Fruit fly (Drosophila melanogaster): Measurements from ENCODE around the gene CG18170.

CG18170 gene

DNA sequence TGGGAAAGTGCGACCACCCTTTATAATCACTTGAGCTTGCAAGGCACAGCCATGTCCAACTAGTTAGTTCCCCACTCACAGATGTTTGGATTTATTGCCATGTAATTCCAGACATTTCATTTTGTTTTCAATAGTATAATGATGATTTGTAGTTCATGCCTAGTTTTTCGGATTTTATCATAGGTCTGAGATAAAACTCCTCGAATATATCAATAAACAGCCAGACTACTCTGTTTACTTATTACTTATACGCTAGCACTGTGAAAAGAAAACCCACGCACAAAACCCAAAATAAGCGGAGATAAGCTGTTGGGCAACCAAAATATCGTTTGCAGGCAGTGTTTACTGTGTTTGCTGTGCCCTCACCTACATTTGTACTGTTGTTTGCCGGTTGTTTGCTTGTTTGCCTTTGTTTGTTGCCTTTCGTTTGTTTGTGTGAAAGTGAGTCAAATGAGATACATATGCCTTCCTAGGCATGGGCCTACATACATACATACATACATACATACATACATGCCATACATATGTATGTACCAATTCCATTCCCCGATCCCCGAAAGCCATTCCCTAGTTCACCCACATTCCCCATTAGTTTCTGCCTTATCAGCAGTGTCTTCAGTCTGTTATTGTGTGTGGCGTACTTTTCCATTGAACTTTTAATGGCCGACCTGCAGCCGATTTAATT lies 23.4 kb upstream of the CG18170 start:
- TF ChIP-seq CTCF (optimal IDR thresholded peaks at IDR 0.05) (no peak), CG8478 (optimal IDR thresholded peaks at IDR 0.05) (no peak)

DNA sequence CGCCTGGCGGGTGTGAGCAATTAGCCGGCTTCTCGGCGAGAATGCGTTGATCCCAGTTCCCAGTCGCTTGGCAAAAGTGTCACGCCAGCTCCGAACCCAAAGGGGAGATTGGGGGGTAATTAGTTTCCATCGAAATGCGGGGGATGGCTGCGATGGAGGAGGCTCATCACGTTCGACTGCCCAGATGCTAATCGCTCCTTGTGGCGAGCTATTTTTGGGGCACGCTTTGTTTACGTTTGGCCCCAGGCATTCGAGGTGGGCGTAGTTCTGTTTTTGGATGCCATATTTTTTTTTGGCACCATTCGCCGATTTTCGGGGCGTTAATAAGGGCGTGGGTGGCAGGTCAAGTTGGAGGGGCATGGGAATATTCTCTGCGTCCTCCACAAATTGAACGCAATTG lies 22.6 kb upstream of the CG18170 start:
- TF ChIP-seq CG8478 (optimal IDR thresholded peaks at IDR 0.05) (no peak), CTCF (optimal IDR thresholded peaks at IDR 0.05) (no peak)

DNA sequence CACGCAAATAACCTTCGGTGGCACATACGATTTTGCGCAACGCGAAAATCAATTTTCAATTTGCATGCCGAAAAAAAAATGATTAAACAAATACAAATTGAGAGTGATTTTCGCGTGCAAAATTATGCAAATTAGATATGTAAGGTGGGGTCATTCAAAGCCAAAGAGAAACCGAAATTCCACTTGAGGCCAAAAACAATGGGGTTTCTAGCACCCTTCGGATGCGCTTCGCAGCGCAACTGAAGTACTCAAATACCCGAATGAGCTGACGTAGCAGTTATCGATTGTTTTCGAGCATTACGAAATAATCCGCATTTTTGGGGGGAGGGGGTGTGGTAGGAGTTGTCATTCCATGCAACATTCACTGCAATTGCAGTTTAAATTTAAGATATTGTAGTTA lies 21.9 kb upstream of the CG18170 start:
- TF ChIP-seq CG8478 (optimal IDR thresholded peaks at IDR 0.05) (no peak), CTCF (optimal IDR thresholded peaks at IDR 0.05) (no peak)

DNA sequence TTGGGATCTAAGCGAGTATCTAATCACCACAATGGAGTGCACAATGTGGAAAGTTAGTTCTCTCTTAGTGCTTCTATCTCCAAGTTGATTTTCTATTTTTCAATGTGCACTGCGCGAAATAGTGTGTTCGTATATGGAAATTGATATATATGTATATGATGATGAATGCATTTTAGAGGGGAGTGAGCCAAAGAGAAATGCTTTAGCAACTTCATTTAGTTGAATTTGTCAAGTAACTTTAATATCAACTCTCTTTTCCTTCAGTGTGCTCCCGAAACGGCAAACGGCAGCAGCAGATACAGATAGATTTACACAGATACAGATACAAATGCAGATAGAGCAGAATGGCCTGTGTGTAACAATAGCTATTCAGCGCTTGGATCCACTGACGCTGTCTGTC lies 18.8 kb upstream of the CG18170 start:
- TF ChIP-seq CG8478 (optimal IDR thresholded peaks at IDR 0.05) (no peak), CTCF (optimal IDR thresholded peaks at IDR 0.05) (no peak)

DNA sequence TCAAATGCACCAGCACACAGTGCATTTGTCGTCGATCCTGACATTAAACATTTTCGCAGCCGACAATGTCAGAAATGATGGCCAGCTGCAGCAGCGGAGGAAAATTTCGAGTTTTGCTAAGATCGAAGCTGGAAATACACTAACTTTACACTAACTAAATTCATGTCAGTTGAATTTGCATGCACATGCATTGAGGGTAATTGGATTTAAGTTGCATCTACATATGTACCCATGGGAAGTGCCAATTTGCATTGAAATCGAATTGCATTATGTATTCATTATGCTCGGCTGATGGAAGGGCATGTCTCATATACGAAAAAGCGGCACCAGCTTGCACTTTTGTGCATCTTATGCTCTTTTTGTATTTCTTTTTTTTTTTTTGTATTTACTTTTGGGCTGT lies 18.0 kb upstream of the CG18170 start:
- TF ChIP-seq CG8478 (optimal IDR thresholded peaks at IDR 0.05) (no peak), CTCF (optimal IDR thresholded peaks at IDR 0.05) (no peak)

DNA sequence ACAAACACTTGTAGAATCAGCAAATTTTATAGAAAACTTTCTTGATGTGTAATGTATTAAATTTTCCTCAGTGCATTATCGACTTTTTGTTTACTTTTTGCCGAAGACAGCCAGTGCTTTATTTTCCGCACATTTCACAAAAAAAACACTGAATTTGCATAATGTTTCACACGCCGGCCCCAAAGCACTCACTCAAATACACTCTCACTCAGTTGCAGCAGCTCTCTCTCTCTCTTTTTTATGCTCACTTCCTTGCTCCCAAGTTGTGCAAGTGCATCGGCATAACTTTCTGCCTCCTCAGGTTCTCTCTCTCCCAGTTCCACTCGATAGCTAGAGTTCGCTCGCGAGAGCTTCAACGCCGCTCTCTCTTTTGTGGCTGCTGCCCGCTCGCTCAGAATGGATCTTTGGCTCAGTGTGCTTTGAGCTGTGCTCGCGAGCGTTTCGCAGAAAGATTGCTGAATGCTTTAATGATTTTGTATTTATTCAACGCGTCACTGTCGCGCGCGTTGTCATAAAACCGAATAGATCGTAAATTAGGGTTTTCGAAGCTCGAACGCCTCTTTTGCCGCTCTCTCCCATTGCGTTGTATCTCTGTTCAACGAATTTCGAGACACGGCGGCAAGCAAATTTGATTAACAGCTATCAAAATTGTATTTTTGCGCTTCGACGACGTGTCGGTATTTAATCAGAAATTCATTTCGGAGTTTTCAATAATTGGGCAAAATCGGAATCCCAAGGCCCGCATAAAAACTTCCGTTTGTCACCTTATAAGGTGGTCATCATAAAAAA lies 16.3 kb upstream of the CG18170 start:
- TF ChIP-seq CG8478 (optimal IDR thresholded peaks at IDR 0.05) (no peak), CTCF (optimal IDR thresholded peaks at IDR 0.05) (no peak)

DNA sequence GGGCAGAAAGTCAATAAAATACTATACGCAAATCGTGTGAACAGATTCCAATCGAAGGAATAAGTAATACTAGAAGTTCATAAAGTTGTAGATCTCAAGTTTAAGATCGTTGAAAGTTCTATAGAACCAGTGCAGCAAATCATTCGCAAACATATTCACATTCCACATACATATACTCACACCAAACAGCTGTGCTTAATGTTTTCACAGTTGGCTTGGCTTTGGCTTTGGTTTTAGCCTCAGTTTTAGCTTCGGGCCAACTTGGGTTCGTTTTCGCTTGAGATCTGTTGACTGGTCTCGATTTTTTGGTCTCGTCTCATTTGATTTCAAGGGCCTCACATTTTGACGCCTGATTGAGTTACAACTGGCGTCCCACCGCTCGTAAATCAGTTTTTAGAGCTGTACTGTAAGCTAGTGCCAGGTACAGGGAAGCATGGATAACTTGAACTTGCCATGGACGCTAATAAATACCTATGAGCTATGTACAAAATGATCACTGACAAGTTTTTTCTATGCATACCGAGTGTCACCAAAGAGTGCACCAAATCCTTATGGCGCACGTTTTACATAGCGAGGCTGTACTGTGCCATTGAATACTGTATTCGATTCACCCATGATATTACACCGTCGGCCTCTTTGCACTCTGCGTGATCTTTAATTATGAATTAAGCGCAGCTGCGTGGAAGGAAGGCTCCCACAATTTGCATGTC lies 15.5 kb upstream of the CG18170 start:
- TF ChIP-seq CG8478 (optimal IDR thresholded peaks at IDR 0.05): no peak
- no peak for TF ChIP-seq CTCF (optimal IDR thresholded peaks at IDR 0.05)

DNA sequence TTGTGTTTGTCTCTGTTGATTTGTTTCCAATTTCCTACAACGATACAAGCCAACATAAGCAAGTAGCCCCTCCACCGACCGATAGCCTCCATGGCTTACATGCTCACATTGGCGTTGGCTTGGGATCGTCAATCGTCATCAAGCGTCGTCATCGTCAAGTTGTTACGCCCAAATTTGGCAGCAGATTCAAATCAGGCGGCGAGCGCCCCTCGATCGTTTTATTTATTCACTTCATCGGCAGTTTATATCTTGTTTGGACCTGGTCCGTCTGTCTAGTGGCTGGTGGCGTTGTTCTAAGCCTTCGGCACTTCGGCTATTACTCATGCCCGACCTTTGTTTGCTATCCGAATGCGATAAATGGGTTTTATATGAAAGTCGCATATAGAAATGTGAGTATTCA lies 12.6 kb upstream of the CG18170 start:
- TF ChIP-seq CTCF (optimal IDR thresholded peaks at IDR 0.05) (no peak), CG8478 (optimal IDR thresholded peaks at IDR 0.05) (no peak)

DNA sequence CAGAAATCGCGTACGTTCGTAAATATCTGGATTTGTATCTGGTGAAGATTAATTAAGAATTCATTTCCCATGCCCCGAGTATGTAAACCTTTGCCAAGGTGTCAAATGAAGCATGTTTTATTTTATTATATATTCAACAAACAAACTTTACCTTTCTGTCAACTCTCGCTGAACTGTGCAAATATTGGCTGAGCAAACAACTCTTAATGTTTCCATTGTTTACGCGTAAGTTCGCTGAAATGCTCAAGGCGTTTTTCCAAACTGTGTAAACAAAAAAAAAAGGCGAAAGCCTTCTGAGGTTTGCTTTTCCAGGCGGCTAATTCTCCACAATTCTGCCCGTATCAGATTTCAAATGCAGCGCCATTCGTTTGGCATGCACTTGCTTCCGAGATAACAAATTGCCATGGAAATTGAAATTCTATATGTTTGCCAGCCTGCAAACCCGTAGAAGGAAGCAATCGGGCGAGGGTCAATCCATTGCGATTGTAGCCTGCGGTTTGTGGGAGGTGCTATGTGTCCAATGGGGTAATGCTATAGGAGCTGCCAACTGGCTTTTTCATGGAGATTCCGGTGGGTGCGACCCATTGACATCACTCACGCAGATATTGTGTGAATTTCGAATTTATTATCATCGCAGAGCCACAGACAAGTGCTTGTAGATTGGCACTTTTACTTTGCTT lies 10.9 kb upstream of the CG18170 start:
- no peak for TF ChIP-seq CG8478 (optimal IDR thresholded peaks at IDR 0.05)
- TF ChIP-seq CTCF (optimal IDR thresholded peaks at IDR 0.05): no peak

DNA sequence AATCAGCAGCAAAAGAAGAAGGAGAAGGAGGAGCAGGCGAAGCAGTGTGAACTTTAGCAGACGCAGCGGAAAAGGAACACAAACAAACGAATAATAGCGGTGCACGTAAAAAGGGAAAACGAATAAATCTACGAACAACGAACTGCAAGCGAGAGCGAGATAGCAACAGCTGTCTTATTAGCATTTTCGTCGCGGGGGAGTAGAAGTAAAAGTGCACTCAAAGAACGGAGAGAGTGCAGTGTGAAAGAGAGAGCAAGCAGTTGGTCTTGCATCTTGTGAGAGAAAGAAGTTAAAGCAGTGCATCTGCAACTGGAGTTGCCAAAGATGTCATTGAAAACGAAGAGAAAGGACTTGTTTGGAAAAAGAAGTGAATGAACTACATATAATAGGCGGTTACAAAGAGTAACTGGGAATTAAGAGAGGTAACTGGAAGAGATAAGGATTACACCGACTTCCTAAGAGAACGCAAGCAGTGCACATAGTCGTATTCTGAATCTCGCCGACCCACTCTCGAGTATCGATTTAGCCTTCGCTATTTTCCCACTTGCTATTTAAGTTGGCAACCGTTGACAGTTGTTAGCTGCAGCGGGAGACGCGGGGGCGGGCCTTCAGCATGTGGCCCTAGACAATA lies 9.8 kb upstream of the CG18170 start:
- TF ChIP-seq CG8478 (optimal IDR thresholded peaks at IDR 0.05) (no peak), CTCF (optimal IDR thresholded peaks at IDR 0.05) (no peak)

DNA sequence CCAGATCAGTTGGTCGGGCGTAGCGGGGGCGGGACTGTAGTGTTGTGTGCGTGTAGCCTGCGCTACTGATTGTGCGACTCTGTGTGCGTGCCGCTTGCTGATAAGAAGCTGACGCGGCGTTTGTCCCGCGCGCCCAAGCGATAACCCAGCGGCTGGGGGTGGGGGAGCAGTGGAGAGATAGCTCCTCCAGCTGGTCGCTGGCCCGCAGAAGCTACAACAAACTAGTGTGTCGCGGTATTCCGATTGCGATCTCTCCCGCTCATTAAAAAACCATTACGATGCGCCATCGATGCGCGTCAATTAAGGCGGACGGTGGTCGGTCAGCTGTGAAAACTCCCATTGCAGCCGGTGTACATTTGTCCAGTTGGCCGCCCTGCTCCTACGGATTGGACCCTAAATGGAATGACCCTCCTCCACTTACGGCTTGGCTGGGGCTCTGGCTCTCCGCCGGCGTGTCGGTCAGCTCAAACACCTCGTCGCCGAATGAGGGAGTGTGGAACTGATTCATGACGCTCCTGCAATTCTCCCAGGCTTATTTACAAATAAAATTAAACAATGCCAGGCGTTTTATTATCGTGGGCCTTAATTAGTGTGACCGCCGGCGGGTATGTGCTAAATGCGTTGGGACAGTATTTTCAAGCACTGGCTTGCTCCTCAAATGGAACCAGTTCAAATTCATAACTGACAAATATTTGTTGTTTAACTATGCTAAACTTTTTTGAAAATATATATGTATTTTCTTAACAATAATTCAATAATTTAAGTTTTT lies 506 bp upstream of the CG18170 start, which contains the start of gene CG12104:
TSS of gene CG12104 (minus strand) at position 611 of the 769 bp plus-strand sequence.
- TF ChIP-seq CG8478 (optimal IDR thresholded peaks at IDR 0.05): no peak
- TF ChIP-seq CTCF (optimal IDR thresholded peaks at IDR 0.05): no peak

DNA sequence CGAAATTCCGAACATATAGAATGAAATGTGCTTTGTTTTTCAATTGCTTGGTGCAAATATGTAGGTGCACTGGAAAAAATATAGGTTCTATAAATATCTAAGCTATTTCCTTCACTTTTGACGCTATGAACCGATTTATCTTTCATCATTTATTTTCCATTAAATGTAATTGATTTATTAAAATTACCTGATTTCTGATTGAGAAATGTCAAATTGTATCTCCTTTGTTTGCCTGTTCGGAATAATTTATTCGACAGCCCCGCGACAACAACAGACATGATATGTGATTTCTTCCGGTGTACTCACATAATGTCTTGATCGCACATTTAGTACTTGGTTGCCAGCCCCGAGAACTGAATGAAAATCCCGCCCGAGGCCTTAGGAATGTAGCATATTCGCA lies 6.9 kb downstream of the CG18170 start:
- TF ChIP-seq CG8478 (optimal IDR thresholded peaks at IDR 0.05) (no peak), CTCF (optimal IDR thresholded peaks at IDR 0.05) (no peak)

DNA sequence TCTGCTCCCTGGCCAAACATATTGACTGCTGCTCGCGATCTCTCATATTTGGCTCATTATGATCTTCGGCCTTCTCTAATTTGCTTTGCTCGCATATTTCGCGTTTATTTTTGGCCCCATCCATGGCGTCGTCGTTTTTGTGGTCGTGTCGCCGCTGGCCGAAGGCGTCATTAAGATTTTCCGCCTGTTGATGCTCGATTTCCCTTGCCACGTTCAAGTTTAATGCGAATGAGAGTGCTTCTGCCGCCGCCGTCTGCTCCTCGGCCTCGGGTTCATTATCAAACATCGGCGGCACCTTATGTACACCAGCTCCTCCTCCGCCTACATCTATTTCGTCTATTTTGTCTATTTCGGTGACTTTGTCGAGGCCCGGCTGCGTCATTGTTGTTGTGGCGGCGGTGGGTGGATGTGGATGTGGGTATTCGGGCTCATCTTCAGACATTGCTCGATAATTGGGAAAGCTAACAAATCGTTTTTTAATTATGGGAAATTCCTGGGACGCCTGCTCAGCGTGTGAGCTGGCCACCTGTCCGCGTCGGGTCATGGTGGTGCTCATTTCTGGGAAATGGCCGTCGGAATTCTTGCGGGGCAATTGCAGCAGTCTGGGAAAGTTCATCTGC lies 11.8 kb downstream of the CG18170 start:
- TF ChIP-seq CTCF (optimal IDR thresholded peaks at IDR 0.05) (no peak), CG8478 (optimal IDR thresholded peaks at IDR 0.05) (no peak)

DNA sequence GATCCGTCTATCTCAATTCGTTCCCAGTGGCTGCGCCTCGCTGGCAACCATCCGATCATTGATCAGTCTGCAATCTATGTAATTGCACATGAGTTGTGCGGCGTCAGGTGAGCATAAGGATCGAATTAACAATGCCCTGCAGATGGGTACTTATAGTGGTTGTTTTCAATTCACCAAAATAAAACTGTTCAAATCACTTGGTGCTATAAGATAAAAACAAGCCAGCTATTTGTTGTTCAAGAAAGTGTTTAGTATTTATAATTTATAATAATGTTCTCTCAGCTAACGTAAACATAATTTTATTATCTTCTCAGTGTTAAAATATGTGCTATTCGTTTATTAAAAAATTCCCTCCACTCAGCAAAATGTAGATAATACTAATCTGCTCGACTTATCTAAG lies 12.9 kb downstream of the CG18170 start, which contains the start of gene CG12105:
TSS of gene CG12105 (minus strand) at position 101 of the 400 bp plus-strand sequence.
- TF ChIP-seq CG8478 (optimal IDR thresholded peaks at IDR 0.05) (no peak), CTCF (optimal IDR thresholded peaks at IDR 0.05) (no peak)
